Worm (Caenorhabditis elegans) whole organism, L4 larva: ENCODE results near the gene ZK686.2.

Source experiments
- F10B5.3 ChIP-seq: sonication (generic microtip); optimal IDR thresholded peaks from 2 replicates; lab custom pipeline; 2016; ENCODE audit warnings: mild to moderate bottlenecking, missing genetic modification characterization, missing compliant biosample characterization
- F26F4.8 ChIP-seq: fragments of 200-800 bp; sonication (Bioruptor generic); conservative IDR thresholded peaks from 2 replicates; pipeline ENCODE4 v1.3.6; 2022; ENCODE audit warnings: missing genetic modification characterization, missing compliant biosample characterization
- F37D6.2 ChIP-seq: sonication (generic microtip); optimal IDR thresholded peaks from 2 replicates; lab custom pipeline; 2016; ENCODE audit warnings: mild to moderate bottlenecking, missing genetic modification characterization, missing compliant biosample characterization
- T20F7.1 ChIP-seq: fragments of 200-800 bp; sonication (Bioruptor generic); optimal IDR thresholded peaks from 2 replicates; lab custom pipeline; 2018; ENCODE audit warnings: mild to moderate bottlenecking, missing genetic modification characterization, missing compliant biosample characterization
- T26A8.4 ChIP-seq: fragments of 200-800 bp; sonication (Bioruptor generic); IDR thresholded peaks from 2 replicates; pipeline ENCODE4 v1.3.6; 2022; ENCODE audit warnings: missing genetic modification characterization, missing compliant biosample characterization
- Y48G9A.11 ChIP-seq: fragments of 200-800 bp; sonication (Bioruptor generic); IDR thresholded peaks from 2 replicates; pipeline ENCODE4 v1.3.6; 2022; ENCODE audit warnings: missing genetic modification reagents, missing genetic modification characterization, missing compliant biosample characterization
- ZK337.2 ChIP-seq: fragments of 200-800 bp; sonication (Bioruptor generic); IDR thresholded peaks from 2 replicates; pipeline ENCODE4 v1.3.6; 2022; ENCODE audit warnings: missing genetic modification reagents, missing genetic modification characterization, missing compliant biosample characterization
- aha-1 ChIP-seq: fragments of 150-350 bp; peaks from one replicate; lab custom pipeline; 2014; ENCODE audit warnings: missing biosample characterization, missing genetic modification characterization
- arid-1 ChIP-seq: fragments of 200-800 bp; sonication (Bioruptor generic); conservative IDR thresholded peaks from 2 replicates; pipeline ENCODE4 v1.3.6; 2022; ENCODE audit warnings: missing genetic modification reagents, missing genetic modification characterization, missing compliant biosample characterization
- ceh-20 ChIP-seq: fragments of 200-800 bp; sonication (Bioruptor generic); IDR thresholded peaks from 2 replicates; pipeline ENCODE4 v1.3.6; 2022; ENCODE audit warnings: missing genetic modification reagents, missing genetic modification characterization, missing compliant biosample characterization
- ceh-82 ChIP-seq: sonication (generic microtip); optimal IDR thresholded peaks from 2 replicates; lab custom pipeline; 2017; ENCODE audit warnings: missing biosample characterization, missing genetic modification characterization
- ces-1 ChIP-seq: fragments of 150-350 bp; sonication (generic microtip); optimal IDR thresholded peaks from 4 replicates; lab custom pipeline; 2014; ENCODE audit warnings: missing biosample characterization, missing genetic modification reagents, missing genetic modification characterization
- ctbp-1 ChIP-seq: fragments of 200-800 bp; sonication (Bioruptor generic); IDR thresholded peaks from 2 replicates; pipeline ENCODE4 v1.3.6; 2022; ENCODE audit warnings: missing genetic modification reagents, missing genetic modification characterization, missing compliant biosample characterization
- daf-8 ChIP-seq: fragments of 200-800 bp; sonication (Bioruptor generic); IDR thresholded peaks from 2 replicates; pipeline ENCODE4 v1.3.6; 2022; ENCODE audit warnings: missing genetic modification characterization, missing compliant biosample characterization
- dmd-6 ChIP-seq: fragments of 200-800 bp; sonication (Bioruptor generic); IDR thresholded peaks from 2 replicates; pipeline ENCODE4 v1.3.6; 2022; ENCODE audit warnings: missing genetic modification reagents, missing genetic modification characterization, missing compliant biosample characterization
- dmd-8 ChIP-seq: fragments of 200-800 bp; sonication (Bioruptor generic); IDR thresholded peaks from 2 replicates; pipeline ENCODE4 v1.3.6; 2022; ENCODE audit warnings: missing genetic modification characterization, missing compliant biosample characterization
- dpl-1 ChIP-seq: fragments of 150-350 bp; optimal IDR thresholded peaks from 2 replicates; lab custom pipeline; 2014; ENCODE audit warnings: missing biosample characterization, missing genetic modification reagents, missing genetic modification characterization
- duxl-1 ChIP-seq: sonication (generic microtip); optimal IDR thresholded peaks from 2 replicates; lab custom pipeline; 2016; ENCODE audit warnings: mild to moderate bottlenecking, missing genetic modification characterization, moderate library complexity, missing compliant biosample characterization; ENCODE audit not compliant: poor library complexity
- egl-43 ChIP-seq: fragments of 200-800 bp; sonication (Bioruptor generic); IDR thresholded peaks from 2 replicates; pipeline ENCODE4 v1.3.6; 2022; ENCODE audit warnings: missing genetic modification reagents, missing genetic modification characterization, missing compliant biosample characterization
- hif-1 ChIP-seq, 2 experiments: sonication (generic microtip); optimal IDR thresholded peaks; 2 replicates each; lab custom pipeline; 2016 to 2017; ENCODE audit warnings: missing compliant biosample characterization in 2 of 2, missing genetic modification characterization in 2 of 2, missing genetic modification reagents in 2 of 2, missing genotype in 2 of 2, mild to moderate bottlenecking in 1 of 2
- hlh-11 ChIP-seq: fragments of 200-800 bp; sonication (Bioruptor generic); optimal IDR thresholded peaks from 2 replicates; lab custom pipeline; 2018; ENCODE audit warnings: mild to moderate bottlenecking, missing genetic modification characterization, missing compliant biosample characterization
- hlh-30 ChIP-seq: sonication (generic microtip); optimal IDR thresholded peaks from 2 replicates; lab custom pipeline; 2017; ENCODE audit warnings: antibody characterized with exemption, mild to moderate bottlenecking, missing genetic modification characterization, missing compliant biosample characterization; ENCODE audit not compliant: insufficient read depth
- hmg-1.1 ChIP-seq: fragments of 200-800 bp; sonication (Bioruptor generic); IDR thresholded peaks from 2 replicates; pipeline ENCODE4 v1.3.6; 2022; ENCODE audit warnings: missing genetic modification reagents, missing genetic modification characterization, missing compliant biosample characterization
- jun-1 ChIP-seq: fragments of 150-350 bp; optimal IDR thresholded peaks from 2 replicates; lab custom pipeline; 2014; ENCODE audit warnings: missing biosample characterization, missing genetic modification reagents, missing genetic modification characterization
- lin-38 ChIP-seq: fragments of 200-800 bp; sonication (Bioruptor generic); IDR thresholded peaks from 2 replicates; pipeline ENCODE4 v1.3.6; 2022; ENCODE audit warnings: missing genetic modification reagents, missing genetic modification characterization, missing compliant biosample characterization
- madf-9 ChIP-seq: fragments of 200-800 bp; sonication (Bioruptor generic); conservative IDR thresholded peaks from 2 replicates; pipeline ENCODE4 v1.3.6; 2022; ENCODE audit warnings: missing genetic modification reagents, missing genetic modification characterization, missing compliant biosample characterization
- mep-1 ChIP-seq: fragments of 150-350 bp; sonication (generic microtip); optimal IDR thresholded peaks from 3 replicates; lab custom pipeline; 2014; ENCODE audit warnings: missing biosample characterization, missing genetic modification characterization
- mxl-2 ChIP-seq: fragments of 200-800 bp; sonication (Bioruptor generic); conservative IDR thresholded peaks from 2 replicates; pipeline ENCODE4 v1.3.6; 2022; ENCODE audit warnings: missing genetic modification reagents, missing genetic modification characterization, missing compliant biosample characterization
- nhr-102 ChIP-seq: sonication (generic microtip); optimal IDR thresholded peaks from 2 replicates; lab custom pipeline; 2016; ENCODE audit warnings: mild to moderate bottlenecking, missing genetic modification characterization, moderate library complexity, missing compliant biosample characterization
- nhr-11 ChIP-seq: fragments of 150-350 bp; optimal IDR thresholded peaks from 2 replicates; lab custom pipeline; 2014; ENCODE audit warnings: missing biosample characterization, missing genetic modification characterization
- nhr-25 ChIP-seq: sonication (generic microtip); optimal IDR thresholded peaks from 2 replicates; lab custom pipeline; 2017; ENCODE audit warnings: missing genetic modification characterization, mild to moderate bottlenecking, missing compliant biosample characterization, antibody characterized with exemption, moderate library complexity, borderline replicate concordance; ENCODE audit not compliant: insufficient read depth
- nhr-28 ChIP-seq: fragments of 150-350 bp; optimal IDR thresholded peaks from 2 replicates; lab custom pipeline; 2014; ENCODE audit warnings: missing biosample characterization, missing genetic modification characterization
- nhr-42 ChIP-seq: fragments of 200-800 bp; sonication (Bioruptor generic); IDR thresholded peaks from 2 replicates; pipeline ENCODE4 v1.3.6; 2022; ENCODE audit warnings: missing genetic modification characterization, missing compliant biosample characterization
- php-3 ChIP-seq: fragments of 200-800 bp; sonication (Bioruptor generic); IDR thresholded peaks from 2 replicates; pipeline ENCODE4 v1.3.6; 2022; ENCODE audit warnings: missing genetic modification reagents, missing genetic modification characterization, missing compliant biosample characterization
- pqm-1 ChIP-seq: sonication (generic microtip); optimal IDR thresholded peaks from 2 replicates; lab custom pipeline; 2017; ENCODE audit warnings: missing biosample characterization, missing genetic modification characterization
- set-16 ChIP-seq: fragments of 200-800 bp; sonication (Bioruptor generic); IDR thresholded peaks from 2 replicates; pipeline ENCODE4 v1.3.6; 2022; ENCODE audit warnings: missing genetic modification reagents, missing genetic modification characterization, missing compliant biosample characterization
- snpc-4 ChIP-seq: fragments of 150-350 bp; optimal IDR thresholded peaks from 2 replicates; lab custom pipeline; 2014; ENCODE audit warnings: missing biosample characterization, missing genetic modification characterization
- tra-1 ChIP-seq: fragments of 200-800 bp; sonication (Bioruptor generic); IDR thresholded peaks from 2 replicates; pipeline ENCODE4 v1.3.6; 2022; ENCODE audit warnings: missing genetic modification reagents, missing genetic modification characterization, missing compliant biosample characterization
- unc-62 ChIP-seq, 3 experiments: fragments of 150-350 bp in 1 of 3; sonication (generic microtip); optimal IDR thresholded peaks in 2 of 3; peaks in 1 of 3; 1 replicate in 1 of 3; 2 replicates in 2 of 3; lab custom pipeline; 2014 to 2017; ENCODE audit warnings: missing biosample characterization in 3 of 3, missing genetic modification characterization in 3 of 3, missing genetic modification reagents in 3 of 3, missing genotype in 1 of 3
- vab-7 ChIP-seq: fragments of 200-800 bp; sonication (Bioruptor generic); IDR thresholded peaks from 2 replicates; pipeline ENCODE4 v1.3.6; 2022; ENCODE audit warnings: missing genetic modification reagents, missing genetic modification characterization, missing compliant biosample characterization
- zag-1 ChIP-seq: fragments of 150-350 bp; optimal IDR thresholded peaks from 2 replicates; lab custom pipeline; 2014; ENCODE audit warnings: missing biosample characterization, missing genetic modification characterization
- zfp-3 ChIP-seq: fragments of 200-800 bp; sonication (Bioruptor generic); conservative IDR thresholded peaks from 2 replicates; pipeline ENCODE4 v1.3.6; 2022; ENCODE audit warnings: missing genetic modification reagents, missing genetic modification characterization, missing compliant biosample characterization
- ztf-11 ChIP-seq: fragments of 150-350 bp; optimal IDR thresholded peaks from 2 replicates; lab custom pipeline; 2014; ENCODE audit warnings: missing biosample characterization, missing genetic modification characterization

Gene ZK686.2

ce11 chrIII:7775983-7776440 is 10.2 kb upstream of the ZK686.2 start, which contains the start of gene bath-15:
Gene bath-15 (minus strand): TSS chrIII:7776033.
- TF ChIP-seq unc-62 (GFP tag; optimal IDR thresholded peaks at IDR 0.05 in 1 of 2; lab: Kevin White, UChicago) (peak in 1 of 2 experiments; percentile 77), unc-62 (tag; optimal IDR thresholded peaks at IDR 0.05; lab: Kevin White, UChicago) (no peak), egl-43 (GFP tag; lab: Robert Waterston, UW) (no peak)

ce11 chrIII:7773791-7774190 is 7.9 kb upstream of the ZK686.2 start:
- TF ChIP-seq pqm-1, result no peak
- no peak for TF ChIP-seq jun-1
- TF ChIP-seq ceh-82 (tag; lab: Kevin White, UChicago), result no peak
- TF ChIP-seq aha-1 (tag; lab: Kevin White, UChicago), result peak; percentile 57
- 0 out of 2 replicates have a peak, but pooled peaks have one; percentile 13 for TF ChIP-seq ctbp-1 (GFP tag; lab: Robert Waterston, UW)
- no peak for TF ChIP-seq php-3
- no peak for TF ChIP-seq vab-7 (GFP tag; lab: Robert Waterston, UW)
- TF ChIP-seq hlh-11 (tag; lab: Kevin White, UChicago), result no peak
- no peak for TF ChIP-seq snpc-4 (tag; lab: Kevin White, UChicago)
- no peak for TF ChIP-seq zag-1

ce11 chrIII:7772901-7773300 is 7.0 kb upstream of the ZK686.2 start, which contains the start of the genes ZK686.6 and ZK686.1:
Gene ZK686.6 (minus strand): TSS chrIII:7773001.
Gene ZK686.1 (plus strand): TSS chrIII:7773134.
- no peak for TF ChIP-seq daf-8 (GFP tag; lab: Robert Waterston, UW)
- TF ChIP-seq dmd-8 (GFP tag; lab: Robert Waterston, UW), result no peak
- no peak for TF ChIP-seq F26F4.8 (GFP tag; lab: Robert Waterston, UW)
- no peak for TF ChIP-seq tra-1 (GFP tag; lab: Robert Waterston, UW)
- no peak for TF ChIP-seq F10B5.3 (tag; lab: Kevin White, UChicago)
- TF ChIP-seq dmd-6 (GFP tag; lab: Robert Waterston, UW), result no peak
- no peak for TF ChIP-seq arid-1 (GFP tag; lab: Robert Waterston, UW)
- TF ChIP-seq hif-1 (tag; optimal IDR thresholded peaks at IDR 0.05; lab: Kevin White, UChicago), result no peak
- TF ChIP-seq nhr-25 (tag; lab: Kevin White, UChicago), result no peak
- TF ChIP-seq ZK337.2 (GFP tag; lab: Robert Waterston, UW), result no peak
- no peak for TF ChIP-seq nhr-28 (tag; lab: Kevin White, UChicago)
- TF ChIP-seq nhr-42, result no peak
- no peak for TF ChIP-seq ces-1 (GFP tag; lab: Kevin White, UChicago)
- TF ChIP-seq hlh-11 (tag; lab: Kevin White, UChicago), result no peak
- TF ChIP-seq ztf-11 (tag; lab: Kevin White, UChicago), result no peak
- TF ChIP-seq mxl-2 (GFP tag; lab: Robert Waterston, UW), result no peak
- TF ChIP-seq Y48G9A.11 (GFP tag; lab: Robert Waterston, UW), result no peak
- TF ChIP-seq nhr-11 (tag; lab: Kevin White, UChicago), result no peak
- TF ChIP-seq, all 104 proteins: peak for 0

- TF ChIP-seq mep-1 (tag; lab: Kevin White, UChicago) (peak; percentile 27), ceh-20 (GFP tag; lab: Robert Waterston, UW) (peak; percentile 49; the same call in 1 of the 2 replicates), Y48G9A.11 (GFP tag; lab: Robert Waterston, UW) (0 out of 2 replicates have a peak, but pooled peaks have one; percentile 24), aha-1 (tag; lab: Kevin White, UChicago) (peak; percentile 42), madf-9 (peak; percentile 48; the same call in 1 of the 2 replicates), T20F7.1 (GFP tag; lab: Kevin White, UChicago) (peak; percentile 37), dpl-1 (peak; percentile 55), F37D6.2 (tag; lab: Kevin White, UChicago) (peak; percentile 12), hlh-30 (tag; lab: Kevin White, UChicago) (peak; percentile 40), dmd-6 (GFP tag; lab: Robert Waterston, UW) (peak; percentile 33; the same call in 1 of the 2 replicates), hmg-1.1 (GFP tag; lab: Robert Waterston, UW) (peak; percentile 47; the same call in 1 of the 2 replicates), hlh-11 (tag; lab: Kevin White, UChicago) (peak; percentile 38), egl-43 (GFP tag; lab: Robert Waterston, UW) (peak; percentile 40; the same call in 1 of the 2 replicates), nhr-102 (peak; percentile 53), lin-38 (GFP tag; lab: Robert Waterston, UW) (peak; percentile 84), arid-1 (GFP tag; lab: Robert Waterston, UW) (peak; percentile 41; the same call in 1 of the 2 replicates), zfp-3 (GFP tag; lab: Robert Waterston, UW) (0 out of 2 replicates have a peak, but pooled peaks have one; percentile 41), set-16 (peak; percentile 23; the same call in 1 of the 2 replicates), duxl-1 (tag; lab: Kevin White, UChicago) (peak; percentile 48), T26A8.4 (GFP tag; lab: Robert Waterston, UW) (peak; percentile 51; the same call in 1 of the 2 replicates)
Observed at ce11 chrIII:7770986-7771385, 5.1 kb upstream of the ZK686.2 start.
